Worm (Caenorhabditis elegans): ENCODE measurements around the gene K08D8.4.

- TF ChIP-seq nhr-76 (tag; optimal IDR thresholded peaks at IDR 0.05), result no peak
- TF ChIP-seq snpc-4 (tag; optimal IDR thresholded peaks at IDR 0.05), result no peak
- TF ChIP-seq nhr-237 (tag; optimal IDR thresholded peaks at IDR 0.05), result no peak
Measured at ce11 chrIV:12921027-12921426, 11.2 kb upstream of the K08D8.4 start, which contains the start of gene C32H11.4.

All from whole organism, mixed stage, embryonic.